Fruit fly (Drosophila melanogaster) whole organism, prepupa: ENCODE data around the gene Rhau.

Source experiments
- CG10669 ChIP-seq: fragments of 200-800 bp; sonication (Bioruptor generic); optimal IDR thresholded peaks from 3 replicates; lab custom pipeline; 2018; ENCODE audit warnings: missing biosample characterization, mild to moderate bottlenecking, missing genetic modification characterization, moderate library complexity
- CG1621 ChIP-seq: fragments of 200-800 bp; sonication (Bioruptor generic); optimal IDR thresholded peaks from 3 replicates; lab custom pipeline; 2018; ENCODE audit warnings: missing biosample characterization, mild to moderate bottlenecking, missing genetic modification characterization
- CG16779 ChIP-seq: fragments of 200-800 bp; sonication (Bioruptor generic); optimal IDR thresholded peaks from 3 replicates; lab custom pipeline; 2017; ENCODE audit warnings: missing biosample characterization, mild to moderate bottlenecking, missing genetic modification characterization
- CG32006 ChIP-seq: fragments of 200-800 bp; sonication (Bioruptor generic); optimal IDR thresholded peaks from 3 replicates; lab custom pipeline; 2017; ENCODE audit warnings: missing biosample characterization, mild to moderate bottlenecking, missing genetic modification characterization
- CG6276 ChIP-seq: fragments of 200-800 bp; sonication (Bioruptor generic); optimal IDR thresholded peaks from 2 replicates; lab custom pipeline; 2017; ENCODE audit warnings: missing biosample characterization, mild to moderate bottlenecking, missing genetic modification characterization
- CG7368 ChIP-seq: fragments of 200-800 bp; sonication (Bioruptor generic); optimal IDR thresholded peaks from 3 replicates; lab custom pipeline; 2016; ENCODE audit warnings: missing biosample characterization, missing genetic modification characterization
- Hr38 ChIP-seq: sonication (Bioruptor generic); optimal IDR thresholded peaks from 2 replicates; lab custom pipeline; 2016; ENCODE audit warnings: missing biosample characterization, missing genetic modification characterization
- Sox102F ChIP-seq: fragments of 200-800 bp; sonication (Bioruptor generic); optimal IDR thresholded peaks from 2 replicates; lab custom pipeline; 2016; ENCODE audit warnings: missing biosample characterization, mild to moderate bottlenecking, missing genetic modification characterization
- achi ChIP-seq: fragments of 200-800 bp; sonication (Bioruptor generic); optimal IDR thresholded peaks from 3 replicates; lab custom pipeline; 2016; ENCODE audit warnings: missing biosample characterization, missing genetic modification characterization
- vri ChIP-seq: fragments of 200-800 bp; sonication (Bioruptor generic); optimal IDR thresholded peaks from 3 replicates; lab custom pipeline; 2016; ENCODE audit warnings: missing biosample characterization, mild to moderate bottlenecking, missing genetic modification characterization

DNA sequence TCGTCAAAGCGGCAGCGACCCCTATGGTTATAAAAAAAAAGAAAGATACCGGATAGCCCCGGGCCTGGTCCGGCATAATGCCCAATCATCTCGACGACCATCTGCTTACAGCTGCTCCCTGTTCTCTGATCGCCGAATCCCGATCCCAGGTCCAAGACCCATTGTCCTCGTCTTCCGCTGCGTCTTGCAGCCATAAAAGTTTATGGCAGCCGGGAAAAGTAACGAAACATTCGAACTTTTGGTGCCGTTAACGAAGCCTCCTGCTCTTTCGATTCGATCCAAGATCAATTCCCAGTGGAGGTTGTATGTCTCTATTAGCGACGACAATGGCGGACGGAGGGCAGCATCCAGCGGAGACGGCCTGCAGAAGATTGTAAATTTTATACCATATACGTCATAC is 27.5 kb upstream of the Rhau start:
- TF ChIP-seq achi (no peak), CG1621 (tag; lab: Kevin White, UChicago) (no peak), vri (GFP tag; lab: Kevin White, UChicago) (no peak), CG32006 (GFP tag; lab: Kevin White, UChicago) (no peak), CG10669 (GFP tag; lab: Kevin White, UChicago) (no peak), CG6276 (GFP tag; lab: Kevin White, UChicago) (no peak), Sox102F (GFP tag; lab: Kevin White, UChicago) (no peak), Hr38 (GFP tag; lab: Kevin White, UChicago) (no peak), CG7368 (GFP tag; lab: Kevin White, UChicago) (no peak), CG16779 (tag; lab: Kevin White, UChicago) (no peak)
